Worm (Caenorhabditis elegans) whole organism, L4 larva: ENCODE data around the gene cblc-1.

Experiments
- D1046.2 ChIP-seq: fragments of 200-800 bp; sonication (Bioruptor generic); IDR thresholded peaks from 2 replicates; pipeline ENCODE4 v1.3.6; 2022; ENCODE audit warnings: missing genetic modification characterization, missing compliant biosample characterization
- F37D6.2 ChIP-seq: sonication (generic microtip); optimal IDR thresholded peaks from 2 replicates; lab custom pipeline; 2016; ENCODE audit warnings: mild to moderate bottlenecking, missing genetic modification characterization, missing compliant biosample characterization
- R02D3.7 ChIP-seq: fragments of 150-350 bp; sonication (generic microtip); optimal IDR thresholded peaks from 3 replicates; lab custom pipeline; 2014; ENCODE audit warnings: missing biosample characterization, missing genetic modification characterization
- T26A8.4 ChIP-seq: fragments of 200-800 bp; sonication (Bioruptor generic); IDR thresholded peaks from 2 replicates; pipeline ENCODE4 v1.3.6; 2022; ENCODE audit warnings: missing genetic modification characterization, missing compliant biosample characterization
- ZK546.5 ChIP-seq, 2 experiments: sonication (generic microtip); optimal IDR thresholded peaks; 2 replicates each; lab custom pipeline; 2017; ENCODE audit warnings: missing biosample characterization in 2 of 2, missing genetic modification characterization in 2 of 2
- aha-1 ChIP-seq: fragments of 150-350 bp; peaks from one replicate; lab custom pipeline; 2014; ENCODE audit warnings: missing biosample characterization, missing genetic modification characterization
- aly-2 ChIP-seq: sonication (generic microtip); optimal IDR thresholded peaks from 2 replicates; lab custom pipeline; 2018; ENCODE audit warnings: missing biosample characterization, missing genetic modification characterization
- ceh-28 ChIP-seq: fragments of 150-350 bp; optimal IDR thresholded peaks from 2 replicates; lab custom pipeline; 2014; ENCODE audit warnings: missing biosample characterization, missing genetic modification reagents, missing genetic modification characterization
- ceh-44 ChIP-seq: fragments of 200-800 bp; sonication (Bioruptor generic); IDR thresholded peaks from 2 replicates; pipeline ENCODE4 v1.3.6; 2022; ENCODE audit warnings: missing genetic modification reagents, missing genetic modification characterization, missing compliant biosample characterization
- ceh-62 ChIP-seq: sonication (generic microtip); optimal IDR thresholded peaks from 2 replicates; lab custom pipeline; 2017; ENCODE audit warnings: missing biosample characterization, missing genetic modification characterization
- cey-2 ChIP-seq: sonication (generic microtip); optimal IDR thresholded peaks from 3 replicates; lab custom pipeline; 2017; ENCODE audit warnings: missing genetic modification characterization, mild to moderate bottlenecking, missing compliant biosample characterization, antibody characterized with exemption, borderline replicate concordance; ENCODE audit not compliant: insufficient read depth
- daf-16 ChIP-seq, 3 experiments: sonication (generic microtip); optimal IDR thresholded peaks; 2 replicates each; lab custom pipeline; 2016 to 2017; ENCODE audit warnings: missing genetic modification characterization in 3 of 3, missing genetic modification reagents in 3 of 3, mild to moderate bottlenecking in 2 of 3, missing compliant biosample characterization in 2 of 3, missing biosample characterization in 1 of 3, moderate library complexity in 1 of 3
- duxl-1 ChIP-seq: sonication (generic microtip); optimal IDR thresholded peaks from 2 replicates; lab custom pipeline; 2016; ENCODE audit warnings: mild to moderate bottlenecking, missing genetic modification characterization, moderate library complexity, missing compliant biosample characterization; ENCODE audit not compliant: poor library complexity
- dve-1 ChIP-seq: sonication (generic microtip); optimal IDR thresholded peaks from 2 replicates; lab custom pipeline; 2017; ENCODE audit warnings: antibody characterized with exemption, mild to moderate bottlenecking, missing genetic modification characterization, missing compliant biosample characterization; ENCODE audit not compliant: insufficient read depth
- egl-27 ChIP-seq: sonication (generic microtip); optimal IDR thresholded peaks from 3 replicates; lab custom pipeline; 2017; ENCODE audit warnings: missing biosample characterization, missing genetic modification reagents, missing genetic modification characterization
- fkh-10 ChIP-seq: fragments of 150-350 bp; optimal IDR thresholded peaks from 2 replicates; lab custom pipeline; 2014; ENCODE audit warnings: missing biosample characterization, missing genetic modification reagents, missing genetic modification characterization
- hif-1 ChIP-seq, 2 experiments: sonication (generic microtip); optimal IDR thresholded peaks; 2 replicates each; lab custom pipeline; 2016 to 2017; ENCODE audit warnings: missing compliant biosample characterization in 2 of 2, missing genetic modification characterization in 2 of 2, missing genetic modification reagents in 2 of 2, missing genotype in 2 of 2, mild to moderate bottlenecking in 1 of 2
- hlh-11 ChIP-seq: fragments of 200-800 bp; sonication (Bioruptor generic); optimal IDR thresholded peaks from 2 replicates; lab custom pipeline; 2018; ENCODE audit warnings: mild to moderate bottlenecking, missing genetic modification characterization, missing compliant biosample characterization
- hlh-30 ChIP-seq: sonication (generic microtip); optimal IDR thresholded peaks from 2 replicates; lab custom pipeline; 2017; ENCODE audit warnings: antibody characterized with exemption, mild to moderate bottlenecking, missing genetic modification characterization, missing compliant biosample characterization; ENCODE audit not compliant: insufficient read depth
- hmg-1.1 ChIP-seq: fragments of 200-800 bp; sonication (Bioruptor generic); IDR thresholded peaks from 2 replicates; pipeline ENCODE4 v1.3.6; 2022; ENCODE audit warnings: missing genetic modification reagents, missing genetic modification characterization, missing compliant biosample characterization
- jun-1 ChIP-seq: fragments of 150-350 bp; optimal IDR thresholded peaks from 2 replicates; lab custom pipeline; 2014; ENCODE audit warnings: missing biosample characterization, missing genetic modification reagents, missing genetic modification characterization
- lin-1 ChIP-seq: fragments of 200-800 bp; sonication (Bioruptor generic); IDR thresholded peaks from 2 replicates; pipeline ENCODE4 v1.3.6; 2022; ENCODE audit warnings: missing genetic modification reagents, missing genetic modification characterization, missing compliant biosample characterization
- lin-15B ChIP-seq: fragments of 150-350 bp; sonication (generic microtip); optimal IDR thresholded peaks from 3 replicates; lab custom pipeline; 2014; ENCODE audit warnings: missing biosample characterization, missing genetic modification characterization
- lin-29 ChIP-seq: fragments of 200-800 bp; sonication (Bioruptor generic); IDR thresholded peaks from 2 replicates; pipeline ENCODE4 v1.3.6; 2022; ENCODE audit warnings: missing genetic modification reagents, missing genetic modification characterization, missing compliant biosample characterization
- lsy-2 ChIP-seq, 2 experiments: fragments of 150-350 bp in 1 of 2; sonication (generic microtip) in 1 of 2; optimal IDR thresholded peaks; 2 replicates each; lab custom pipeline; 2014 to 2017; ENCODE audit warnings: missing biosample characterization in 2 of 2, missing genetic modification characterization in 2 of 2
- madf-9 ChIP-seq: fragments of 200-800 bp; sonication (Bioruptor generic); conservative IDR thresholded peaks from 2 replicates; pipeline ENCODE4 v1.3.6; 2022; ENCODE audit warnings: missing genetic modification reagents, missing genetic modification characterization, missing compliant biosample characterization
- mdt-29 ChIP-seq: fragments of 200-800 bp; sonication (Bioruptor generic); IDR thresholded peaks from 2 replicates; pipeline ENCODE4 v1.3.6; 2022; ENCODE audit warnings: missing genetic modification reagents, missing genetic modification characterization, missing compliant biosample characterization
- mes-2 ChIP-seq: sonication (generic microtip); optimal IDR thresholded peaks from 2 replicates; lab custom pipeline; 2016; ENCODE audit warnings: missing genotype, mild to moderate bottlenecking, missing genetic modification characterization, missing compliant biosample characterization; ENCODE audit not compliant: poor library complexity, severe bottlenecking
- mxl-3 ChIP-seq: fragments of 200-800 bp; sonication (Bioruptor generic); optimal IDR thresholded peaks from 2 replicates; lab custom pipeline; 2018; ENCODE audit warnings: mild to moderate bottlenecking, missing genetic modification characterization, missing compliant biosample characterization
- nhr-10 ChIP-seq: fragments of 150-350 bp; optimal IDR thresholded peaks from 2 replicates; lab custom pipeline; 2014; ENCODE audit warnings: missing biosample characterization, missing genetic modification characterization
- nhr-25 ChIP-seq: sonication (generic microtip); optimal IDR thresholded peaks from 2 replicates; lab custom pipeline; 2017; ENCODE audit warnings: missing genetic modification characterization, mild to moderate bottlenecking, missing compliant biosample characterization, antibody characterized with exemption, moderate library complexity, borderline replicate concordance; ENCODE audit not compliant: insufficient read depth
- nhr-28 ChIP-seq: fragments of 150-350 bp; optimal IDR thresholded peaks from 2 replicates; lab custom pipeline; 2014; ENCODE audit warnings: missing biosample characterization, missing genetic modification characterization
- nhr-41 ChIP-seq: fragments of 200-800 bp; sonication (Bioruptor generic); IDR thresholded peaks from 2 replicates; pipeline ENCODE4 v1.3.6; 2022; ENCODE audit warnings: missing genetic modification reagents, missing genetic modification characterization, missing compliant biosample characterization
- nhr-77 ChIP-seq: fragments of 150-350 bp; optimal IDR thresholded peaks from 2 replicates; lab custom pipeline; 2014; ENCODE audit warnings: missing biosample characterization, missing genetic modification characterization
- pqm-1 ChIP-seq: sonication (generic microtip); optimal IDR thresholded peaks from 2 replicates; lab custom pipeline; 2017; ENCODE audit warnings: missing biosample characterization, missing genetic modification characterization
- rbr-2 ChIP-seq: sonication (generic microtip); optimal IDR thresholded peaks from 2 replicates; lab custom pipeline; 2016; ENCODE audit warnings: missing genotype, missing genetic modification characterization, missing compliant biosample characterization
- unc-39 ChIP-seq: sonication (generic microtip); optimal IDR thresholded peaks from 2 replicates; lab custom pipeline; 2017; ENCODE audit warnings: missing biosample characterization, missing genetic modification characterization
- unc-62 ChIP-seq, 3 experiments: fragments of 150-350 bp in 1 of 3; sonication (generic microtip); optimal IDR thresholded peaks in 2 of 3; peaks in 1 of 3; 1 replicate in 1 of 3; 2 replicates in 2 of 3; lab custom pipeline; 2014 to 2017; ENCODE audit warnings: missing biosample characterization in 3 of 3, missing genetic modification characterization in 3 of 3, missing genetic modification reagents in 3 of 3, missing genotype in 1 of 3
- zip-2 ChIP-seq: fragments of 150-350 bp; optimal IDR thresholded peaks from 2 replicates; lab custom pipeline; 2014; ENCODE audit warnings: missing biosample characterization, missing genetic modification characterization

Gene cblc-1

ce11 chrII:4925198-4925764 lies 15.7 kb downstream of the cblc-1 start, which contains the start of gene aagr-2 (continued):
- TF ChIP-seq hmg-1.1 (GFP tag; lab: Robert Waterston, UW) (no peak), cey-2 (tag; lab: Kevin White, UChicago) (no peak), aly-2 (no peak), mes-2 (peak; percentile 37), egl-27 (tag; lab: Kevin White, UChicago) (no peak), ceh-62 (no peak), ceh-44 (GFP tag; lab: Robert Waterston, UW) (no peak), zip-2 (tag; lab: Kevin White, UChicago) (no peak), lsy-2 (tag; optimal IDR thresholded peaks at IDR 0.05; lab: Kevin White, UChicago) (peak in 1 of 2 experiments; percentile 25), aha-1 (tag; lab: Kevin White, UChicago) (no peak), T26A8.4 (no peak), rbr-2 (tag; lab: Kevin White, UChicago) (no peak), R02D3.7 (tag; lab: Kevin White, UChicago) (no peak), fkh-10 (GFP tag; lab: Kevin White, UChicago) (no peak), nhr-28 (tag; lab: Kevin White, UChicago) (peak; percentile 99), duxl-1 (no peak), mdt-29 (GFP tag; lab: Robert Waterston, UW) (peak; percentile 82), ceh-28 (tag; lab: Kevin White, UChicago) (no peak), lin-15B (no peak), jun-1 (tag; lab: Kevin White, UChicago) (no peak), unc-39 (tag; lab: Kevin White, UChicago) (no peak)

- TF ChIP-seq F37D6.2 (tag; lab: Kevin White, UChicago) (no peak), lin-29 (GFP tag; lab: Robert Waterston, UW) (no peak), unc-62 (GFP tag; optimal IDR thresholded peaks at IDR 0.05 in 1 of 2; lab: Kevin White, UChicago) (peak in 1 of 2 experiments; percentile 96), unc-62 (tag; optimal IDR thresholded peaks at IDR 0.05; lab: Kevin White, UChicago) (no peak), aha-1 (tag; lab: Kevin White, UChicago) (peak; percentile 12), nhr-41 (GFP tag; lab: Robert Waterston, UW) (no peak), ceh-62 (no peak), madf-9 (GFP tag; lab: Robert Waterston, UW) (no peak)
Observed at ce11 chrII:4924729-4925128, 16.2 kb downstream of the cblc-1 start.

- no peak for TF ChIP-seq nhr-10 (tag; lab: Kevin White, UChicago)
- no peak for TF ChIP-seq hlh-30 (tag; lab: Kevin White, UChicago)
- TF ChIP-seq D1046.2 (GFP tag; lab: Robert Waterston, UW): no peak
- peak; percentile 6 for TF ChIP-seq hlh-11 (tag; lab: Kevin White, UChicago)
- TF ChIP-seq dve-1 (tag; lab: Kevin White, UChicago): peak; percentile 42
- TF ChIP-seq nhr-77 (tag; lab: Kevin White, UChicago): no peak
- no peak for TF ChIP-seq hif-1 (tag; optimal IDR thresholded peaks at IDR 0.05; lab: Kevin White, UChicago)
- no peak for TF ChIP-seq nhr-25 (tag; lab: Kevin White, UChicago)
- peak; percentile 17 for TF ChIP-seq nhr-28 (tag; lab: Kevin White, UChicago)
- TF ChIP-seq pqm-1 (tag; lab: Kevin White, UChicago): peak; percentile 63
- no peak for TF ChIP-seq daf-16 (GFP tag; optimal IDR thresholded peaks at IDR 0.05; lab: Kevin White, UChicago)
- no peak for TF ChIP-seq daf-16 (tag; optimal IDR thresholded peaks at IDR 0.05; lab: Kevin White, UChicago)
- no peak for TF ChIP-seq mes-2
- TF ChIP-seq lin-1: no peak
- TF ChIP-seq ZK546.5 (tag; optimal IDR thresholded peaks at IDR 0.05; lab: Kevin White, UChicago): no peak
- no peak for TF ChIP-seq mxl-3 (GFP tag; lab: Kevin White, UChicago)
- TF ChIP-seq aly-2: no peak
- TF ChIP-seq, all 104 proteins: peak for 4
Observed at ce11 chrII:4920608-4921007, 20.3 kb downstream of the cblc-1 start.
